Worm (Caenorhabditis elegans): ENCODE measurements around the gene C29E4.10.

- TF ChIP-seq tab-1 (GFP tag; IDR thresholded peaks at IDR 0.05) (no peak), ref-1 (GFP tag; conservative IDR thresholded peaks at IDR 0.05) (no peak), ztf-23 (GFP tag; IDR thresholded peaks at IDR 0.05) (no peak), cog-1 (tag; optimal IDR thresholded peaks at IDR 0.05) (no peak), T22C8.4 (GFP tag; IDR thresholded peaks at IDR 0.05) (no peak), med-1 (GFP tag; optimal IDR thresholded peaks at IDR 0.05; ENCODE audit: insufficient read depth) (no peak), flt-1 (GFP tag; IDR thresholded peaks at IDR 0.05) (no peak)
Observed at ce11 chrIII:7919823-7920222, 17.8 kb upstream of the C29E4.10 start, which contains the start of gene C29E4.14.
